Fruit fly (Drosophila melanogaster) whole organism, embryonic: ENCODE results near the gene CG2898.

Experiments used
- ATbp ChIP-seq: fragments of 200-800 bp; sonication (Bioruptor generic); optimal IDR thresholded peaks from 2 replicates; lab custom pipeline; 2017; ENCODE audit warnings: missing biosample characterization, mild to moderate bottlenecking, missing genetic modification characterization, missing genetic modification reagents
- Ada2b ChIP-seq: fragments of 200-800 bp; sonication (Bioruptor generic); IDR thresholded peaks from 2 replicates; pipeline ENCODE4 v1.3.6; 2022; ENCODE audit warnings: missing biosample characterization, missing genetic modification characterization
- Aef1 ChIP-seq: fragments of 200-800 bp; sonication (Bioruptor generic); IDR thresholded peaks from 3 replicates; pipeline ENCODE4 v1.3.6; 2022; ENCODE audit warnings: missing biosample characterization, missing genetic modification characterization
- CG10959 ChIP-seq: fragments of 200-800 bp; sonication (Bioruptor generic); IDR thresholded peaks from 2 replicates; pipeline ENCODE4 v1.3.6; 2022; ENCODE audit warnings: missing biosample characterization, missing genetic modification characterization
- CG11695 ChIP-seq: fragments of 200-800 bp; sonication (Bioruptor generic); IDR thresholded peaks from 3 replicates; pipeline ENCODE4 v1.3.6; 2022; ENCODE audit warnings: missing biosample characterization, missing genetic modification characterization
- CG12659 ChIP-seq: fragments of 200-800 bp; sonication (Bioruptor generic); optimal IDR thresholded peaks from 3 replicates; lab custom pipeline; 2017; ENCODE audit warnings: mild to moderate bottlenecking, missing biosample characterization, missing genetic modification reagents, missing genetic modification characterization
- CG12769 ChIP-seq: fragments of 200-800 bp; sonication (Bioruptor generic); optimal IDR thresholded peaks from 2 replicates; lab custom pipeline; 2019; ENCODE audit warnings: missing biosample characterization, mild to moderate bottlenecking, missing genetic modification characterization, moderate library complexity
- CG13296 ChIP-seq: fragments of 200-800 bp; sonication (Bioruptor generic); optimal IDR thresholded peaks from 3 replicates; lab custom pipeline; 2018; ENCODE audit warnings: missing biosample characterization, mild to moderate bottlenecking, missing genetic modification characterization
- CG15514 ChIP-seq: fragments of 200-800 bp; sonication (Bioruptor generic); optimal IDR thresholded peaks from 3 replicates; lab custom pipeline; 2017; ENCODE audit warnings: missing biosample characterization, missing genetic modification characterization, mild to moderate bottlenecking, moderate library complexity, missing genetic modification reagents
- CG15601 ChIP-seq: fragments of 200-800 bp; sonication (Bioruptor generic); optimal IDR thresholded peaks from 3 replicates; lab custom pipeline; 2019; ENCODE audit warnings: missing biosample characterization, mild to moderate bottlenecking, missing genetic modification characterization, moderate library complexity
- CG17328 ChIP-seq: fragments of 200-800 bp; sonication (Bioruptor generic); IDR thresholded peaks from 2 replicates; pipeline ENCODE4 v1.3.6; 2022; ENCODE audit warnings: missing biosample characterization, missing genetic modification characterization
- CG17359 ChIP-seq: fragments of 200-800 bp; sonication (Bioruptor generic); optimal IDR thresholded peaks from 3 replicates; lab custom pipeline; 2018; ENCODE audit warnings: missing biosample characterization, mild to moderate bottlenecking, missing genetic modification characterization, moderate library complexity
- CG1792 ChIP-seq: fragments of 200-800 bp; sonication (Bioruptor generic); optimal IDR thresholded peaks from 2 replicates; lab custom pipeline; 2016; ENCODE audit warnings: missing biosample characterization, missing genetic modification characterization
- CG18262 ChIP-seq: fragments of 200-800 bp; optimal IDR thresholded peaks from 3 replicates; lab custom pipeline; 2019; ENCODE audit warnings: missing biosample characterization, mild to moderate bottlenecking, missing genetic modification characterization, moderate library complexity
- CG18619 ChIP-seq: fragments of 200-800 bp; sonication (Bioruptor generic); optimal IDR thresholded peaks from 3 replicates; lab custom pipeline; 2017; ENCODE audit warnings: missing biosample characterization, mild to moderate bottlenecking, missing genetic modification characterization
- CG18764 ChIP-seq: fragments of 200-800 bp; sonication (Bioruptor generic); optimal IDR thresholded peaks from 3 replicates; lab custom pipeline; 2016; ENCODE audit warnings: missing biosample characterization, missing genetic modification characterization
- CG2678 ChIP-seq: fragments of 200-800 bp; sonication (Bioruptor generic); optimal IDR thresholded peaks from 3 replicates; lab custom pipeline; 2019; ENCODE audit warnings: missing biosample characterization, mild to moderate bottlenecking, missing genetic modification characterization, moderate library complexity
- CG30431 ChIP-seq: fragments of 200-800 bp; sonication (Bioruptor generic); optimal IDR thresholded peaks from 2 replicates; lab custom pipeline; 2017; ENCODE audit warnings: missing biosample characterization, missing genetic modification characterization
- CG33213 ChIP-seq: fragments of 200-800 bp; sonication (Bioruptor generic); optimal IDR thresholded peaks from 3 replicates; lab custom pipeline; 2016; ENCODE audit warnings: missing biosample characterization, missing genetic modification characterization
- CG4360 ChIP-seq: fragments of 200-800 bp; sonication (Bioruptor generic); IDR thresholded peaks from 2 replicates; pipeline ENCODE4 v1.3.6; 2022; ENCODE audit warnings: missing biosample characterization, missing genetic modification characterization
- CG6683 ChIP-seq: fragments of 200-800 bp; sonication (Bioruptor generic); optimal IDR thresholded peaks from 2 replicates; lab custom pipeline; 2017; ENCODE audit warnings: missing biosample characterization, mild to moderate bottlenecking, missing genetic modification characterization, missing genetic modification reagents
- CG6854 ChIP-seq: fragments of 200-800 bp; sonication (Bioruptor generic); optimal IDR thresholded peaks from 3 replicates; lab custom pipeline; 2017; ENCODE audit warnings: missing biosample characterization, mild to moderate bottlenecking, missing genetic modification characterization
- CG8290 ChIP-seq, 3 experiments: fragments of 200-800 bp; sonication (Bioruptor generic); optimal IDR thresholded peaks; 2 replicates each; lab custom pipeline; 2016 to 2019; ENCODE audit warnings: missing biosample characterization in 3 of 3, missing genetic modification characterization in 3 of 3, mild to moderate bottlenecking in 2 of 3, moderate library complexity in 1 of 3
- CG8944 ChIP-seq: fragments of 200-800 bp; sonication (Bioruptor generic); optimal IDR thresholded peaks from 3 replicates; lab custom pipeline; 2016; ENCODE audit warnings: missing biosample characterization, missing genetic modification characterization
- CG9215 ChIP-seq: fragments of 200-800 bp; sonication (Bioruptor generic); IDR thresholded peaks from 2 replicates; pipeline ENCODE4 v1.3.6; 2022; ENCODE audit warnings: missing biosample characterization, missing genetic modification characterization
- Fer1 ChIP-seq: fragments of 200-800 bp; sonication (Bioruptor generic); optimal IDR thresholded peaks from 2 replicates; lab custom pipeline; 2017; ENCODE audit warnings: missing biosample characterization, mild to moderate bottlenecking, missing genetic modification characterization
- Fer3 ChIP-seq: fragments of 200-800 bp; sonication (Bioruptor generic); optimal IDR thresholded peaks from 2 replicates; lab custom pipeline; 2018; ENCODE audit warnings: missing biosample characterization, mild to moderate bottlenecking, missing genetic modification characterization, moderate library complexity
- Hmr ChIP-seq: fragments of 200-800 bp; sonication (Bioruptor generic); optimal IDR thresholded peaks from 3 replicates; lab custom pipeline; 2017; ENCODE audit warnings: mild to moderate bottlenecking, missing biosample characterization, missing genetic modification reagents, missing genetic modification characterization
- Lhr ChIP-seq: fragments of 200-800 bp; sonication (Bioruptor generic); optimal IDR thresholded peaks from 3 replicates; lab custom pipeline; 2017; ENCODE audit warnings: mild to moderate bottlenecking, missing biosample characterization, missing genetic modification reagents, missing genetic modification characterization
- Mad ChIP-seq: fragments of 200-800 bp; sonication (Bioruptor generic); optimal IDR thresholded peaks from 2 replicates; lab custom pipeline; 2016; ENCODE audit warnings: missing biosample characterization, missing genetic modification characterization
- Med ChIP-seq: fragments of 200-800 bp; sonication (Bioruptor generic); peaks from one replicate; lab custom pipeline; 2016; ENCODE audit warnings: missing biosample characterization, missing genetic modification characterization, mild to moderate bottlenecking, inconsistent platforms, moderate library complexity
- Rfx ChIP-seq: fragments of 200-800 bp; sonication (Bioruptor generic); IDR thresholded peaks from 2 replicates; pipeline ENCODE4 v1.3.6; 2022; ENCODE audit warnings: missing biosample characterization, missing genetic modification characterization
- croc ChIP-seq: fragments of 200-800 bp; sonication (Bioruptor generic); conservative IDR thresholded peaks from 3 replicates; pipeline ENCODE4 v1.3.6; 2022; ENCODE audit warnings: missing biosample characterization, missing genetic modification characterization
- cwo ChIP-seq: fragments of 200-800 bp; sonication (Bioruptor generic); optimal IDR thresholded peaks from 3 replicates; lab custom pipeline; 2017; ENCODE audit warnings: missing biosample characterization, missing genetic modification characterization, mild to moderate bottlenecking, moderate library complexity, missing genetic modification reagents
- dmrt11E ChIP-seq: fragments of 200-800 bp; sonication (Bioruptor generic); optimal IDR thresholded peaks from 3 replicates; lab custom pipeline; 2018; ENCODE audit warnings: missing biosample characterization, mild to moderate bottlenecking, missing genetic modification characterization, moderate library complexity
- fd3F ChIP-seq: fragments of 200-800 bp; sonication (Bioruptor generic); optimal IDR thresholded peaks from 2 replicates; lab custom pipeline; 2018; ENCODE audit warnings: missing biosample characterization, mild to moderate bottlenecking, missing genetic modification characterization, moderate library complexity
- gcm ChIP-seq: fragments of 200-800 bp; sonication (Bioruptor generic); optimal IDR thresholded peaks from 2 replicates; lab custom pipeline; 2019; ENCODE audit warnings: missing biosample characterization, mild to moderate bottlenecking, missing genetic modification characterization, moderate library complexity
- gem ChIP-seq: fragments of 200-800 bp; sonication (Bioruptor generic); optimal IDR thresholded peaks from 2 replicates; lab custom pipeline; 2019; ENCODE audit warnings: missing biosample characterization, mild to moderate bottlenecking, missing genetic modification characterization, moderate library complexity
- grn ChIP-seq: fragments of 200-800 bp; sonication (Bioruptor generic); optimal IDR thresholded peaks from 3 replicates; lab custom pipeline; 2017; ENCODE audit warnings: missing biosample characterization, missing genetic modification characterization
- insv ChIP-seq, 2 experiments: fragments of 200-800 bp; sonication (Bioruptor generic); optimal IDR thresholded peaks; 3 replicates each; lab custom pipeline; 2016 to 2018; ENCODE audit warnings: missing biosample characterization in 2 of 2, missing genetic modification characterization in 2 of 2
- klu ChIP-seq: fragments of 200-800 bp; sonication (Bioruptor generic); IDR thresholded peaks from 2 replicates; pipeline ENCODE4 v1.3.6; 2022; ENCODE audit warnings: missing biosample characterization, missing genetic modification characterization
- mld ChIP-seq: fragments of 200-800 bp; sonication (Bioruptor generic); IDR thresholded peaks from 3 replicates; pipeline ENCODE4 v1.3.6; 2022; ENCODE audit warnings: missing biosample characterization, missing genetic modification characterization; ENCODE audit not compliant: partially characterized antibody
- p53 ChIP-seq: fragments of 200-800 bp; sonication (Bioruptor generic); optimal IDR thresholded peaks from 2 replicates; lab custom pipeline; 2016; ENCODE audit warnings: missing biosample characterization, missing genetic modification characterization
- pros ChIP-seq: fragments of 200-800 bp; sonication (Bioruptor generic); optimal IDR thresholded peaks from 3 replicates; lab custom pipeline; 2019; ENCODE audit warnings: missing biosample characterization, mild to moderate bottlenecking, missing genetic modification characterization, moderate library complexity
- psq ChIP-seq: fragments of 200-800 bp; sonication (Bioruptor generic); optimal IDR thresholded peaks from 2 replicates; lab custom pipeline; 2017; ENCODE audit warnings: missing biosample characterization, missing genetic modification characterization
- sisA ChIP-seq: fragments of 200-800 bp; sonication (Bioruptor generic); IDR thresholded peaks from 2 replicates; pipeline ENCODE4 v1.3.6; 2022; ENCODE audit warnings: missing biosample characterization, missing genetic modification characterization
- stc ChIP-seq: fragments of 200-800 bp; sonication (Bioruptor generic); IDR thresholded peaks from 2 replicates; pipeline ENCODE4 v1.3.6; 2022; ENCODE audit warnings: missing biosample characterization, missing genetic modification characterization
- trh ChIP-seq: fragments of 200-800 bp; sonication (Bioruptor generic); optimal IDR thresholded peaks from 2 replicates; lab custom pipeline; 2016; ENCODE audit warnings: missing biosample characterization, missing genetic modification characterization
- twi ChIP-seq: fragments of 200-800 bp; optimal IDR thresholded peaks from 2 replicates; lab custom pipeline; 2019; ENCODE audit warnings: missing biosample characterization, mild to moderate bottlenecking, missing genetic modification characterization, moderate library complexity
- yki ChIP-seq: fragments of >200 bp; optimal IDR thresholded peaks from 3 replicates; lab custom pipeline; 2018
- zfh2 ChIP-seq: fragments of 200-800 bp; sonication (Bioruptor generic); optimal IDR thresholded peaks from 2 replicates; lab custom pipeline; 2016; ENCODE audit warnings: missing biosample characterization, missing genetic modification characterization

The CG2898 gene

dm6 chrX:10396832-10397231, 21.7 kb downstream of the CG2898 start:
- TF ChIP-seq CG18764 (GFP tag; lab: Kevin White, UChicago) (no peak), CG10959 (GFP tag; lab: Robert Waterston, UW) (no peak), CG17328 (GFP tag; lab: Robert Waterston, UW) (no peak), grn (GFP tag; lab: Kevin White, UChicago) (no peak), CG6683 (GFP tag; lab: Kevin White, UChicago) (no peak), CG8944 (GFP tag; lab: Kevin White, UChicago) (no peak), cwo (no peak), croc (GFP tag; lab: Robert Waterston, UW) (no peak), dmrt11E (tag; lab: Kevin White, UChicago) (no peak), Lhr (GFP tag; lab: Kevin White, UChicago) (no peak), Fer1 (peak; percentile 4), twi (tag; lab: Kevin White, UChicago) (no peak), CG18619 (GFP tag; lab: Kevin White, UChicago) (no peak), Fer3 (tag; lab: Kevin White, UChicago) (no peak), yki (lab: Kevin White, UChicago) (no peak), CG6854 (no peak), trh (GFP tag; lab: Kevin White, UChicago) (no peak), gcm (GFP tag; lab: Kevin White, UChicago) (no peak), Ada2b (GFP tag; lab: Robert Waterston, UW) (no peak), Hmr (GFP tag; lab: Kevin White, UChicago) (peak; percentile 30), pros (GFP tag; lab: Kevin White, UChicago) (no peak), CG15601 (tag; lab: Kevin White, UChicago) (no peak), CG18262 (no peak), CG4360 (GFP tag; lab: Robert Waterston, UW) (no peak), CG12659 (GFP tag; lab: Kevin White, UChicago) (peak; percentile 1), p53 (GFP tag; lab: Kevin White, UChicago) (no peak), CG8290 (GFP tag; optimal IDR thresholded peaks at IDR 0.05; lab: Kevin White, UChicago) (no peak), CG8290 (tag; optimal IDR thresholded peaks at IDR 0.05; lab: Kevin White, UChicago) (peak in 1 of 2 experiments; percentile 53), CG11695 (GFP tag; lab: Robert Waterston, UW) (0 out of 3 replicates have a peak, but pooled peaks have one; percentile 16), CG2678 (tag; lab: Kevin White, UChicago) (peak; percentile 9), Rfx (GFP tag; lab: Robert Waterston, UW) (peak; percentile 22; the same call in 1 of the 2 replicates), CG15514 (peak; percentile 13), ATbp (GFP tag; lab: Kevin White, UChicago) (no peak), gem (tag; lab: Kevin White, UChicago) (no peak), Med (GFP tag; lab: Kevin White, UChicago) (peak; percentile 37), CG33213 (GFP tag; lab: Kevin White, UChicago) (no peak), psq (no peak), mld (no peak), stc (GFP tag; lab: Robert Waterston, UW) (no peak), insv (GFP tag; optimal IDR thresholded peaks at IDR 0.05; lab: Kevin White, UChicago) (no peak), fd3F (peak; percentile 64), klu (GFP tag; lab: Robert Waterston, UW) (no peak), sisA (GFP tag; lab: Robert Waterston, UW) (no peak), CG9215 (no peak), zfh2 (GFP tag; lab: Kevin White, UChicago) (no peak), CG12769 (tag; lab: Kevin White, UChicago) (peak; percentile 11), CG30431 (GFP tag; lab: Kevin White, UChicago) (no peak), CG13296 (peak; percentile 25), CG1792 (GFP tag; lab: Kevin White, UChicago) (no peak), Mad (no peak), CG17359 (tag; lab: Kevin White, UChicago) (no peak), Aef1 (GFP tag; lab: Robert Waterston, UW) (no peak)
